Fruit fly (Drosophila melanogaster): ENCODE data around the gene Paris.
A peak's percentile ranks its signal among the peaks of the same experiment; 100 is the strongest.

dm6 chr2L:4458119-4459056 is 5.0 kb upstream of the Paris start, which contains the start of gene RpL27A:
- TF ChIP-seq cic (GFP tag; optimal IDR thresholded peaks at IDR 0.05) (peak; percentile 65), Clk (GFP tag; optimal IDR thresholded peaks at IDR 0.05) (peak; percentile 30), CG12768 (GFP tag; optimal IDR thresholded peaks at IDR 0.05) (peak; percentile 60), kay (GFP tag; ENCODE audit: borderline replicate concordance) (no peak), CG7101 (tag; optimal IDR thresholded peaks at IDR 0.05) (peak; percentile 85), CG33017 (tag; optimal IDR thresholded peaks at IDR 0.05) (peak; percentile 61), CG14711 (tag; optimal IDR thresholded peaks at IDR 0.05) (peak; percentile 53), Hr96 (GFP tag; optimal IDR thresholded peaks at IDR 0.05) (peak; percentile 77)
